Fruit fly (Drosophila melanogaster): Measurements from ENCODE around the gene Yp3.

Gene Yp3

dm6 chrX:13752543-13753046 is 6.8 kb upstream of the Yp3 start (continued):
- no peak for TF ChIP-seq zf30C (GFP tag; optimal IDR thresholded peaks at IDR 0.05)
- TF ChIP-seq Asciz (GFP tag; optimal IDR thresholded peaks at IDR 0.05): no peak
- no peak for TF ChIP-seq CG4282 (GFP tag; optimal IDR thresholded peaks at IDR 0.05)
- no peak for TF ChIP-seq CG12236 (GFP tag; optimal IDR thresholded peaks at IDR 0.05)
- TF ChIP-seq Dek (tag; optimal IDR thresholded peaks at IDR 0.05): no peak
- no peak for TF ChIP-seq CG33557 (GFP tag; optimal IDR thresholded peaks at IDR 0.05)
- TF ChIP-seq CrebB (tag; optimal IDR thresholded peaks at IDR 0.05): no peak
- TF ChIP-seq E2f2 (GFP tag; IDR thresholded peaks at IDR 0.05): no peak
- no peak for TF ChIP-seq CG8089 (GFP tag; optimal IDR thresholded peaks at IDR 0.05)
- no peak for TF ChIP-seq stwl (tag; optimal IDR thresholded peaks at IDR 0.05)
- TF ChIP-seq CG1529 (GFP tag; optimal IDR thresholded peaks at IDR 0.05): no peak
- TF ChIP-seq Bgb (GFP tag; IDR thresholded peaks at IDR 0.05; ENCODE audit: partially characterized antibody): no peak
- no peak for TF ChIP-seq CG17328 (GFP tag; IDR thresholded peaks at IDR 0.05)
- no peak for TF ChIP-seq dmrt99B (tag; optimal IDR thresholded peaks at IDR 0.05)
- TF ChIP-seq az2 (GFP tag; optimal IDR thresholded peaks at IDR 0.05): no peak
- no peak for TF ChIP-seq CG7271 (tag; optimal IDR thresholded peaks at IDR 0.05)
- no peak for TF ChIP-seq Dip3 (GFP tag; optimal IDR thresholded peaks at IDR 0.05)
- no peak for TF ChIP-seq CG2129 (GFP tag; IDR thresholded peaks at IDR 0.05; ENCODE audit: partially characterized antibody)
- TF ChIP-seq usp (GFP tag; optimal IDR thresholded peaks at IDR 0.05): no peak
- no peak for TF ChIP-seq Mad (GFP tag; optimal IDR thresholded peaks at IDR 0.05)
- TF ChIP-seq CG12104 (GFP tag; optimal IDR thresholded peaks at IDR 0.05): no peak
- TF ChIP-seq dm (GFP tag; optimal IDR thresholded peaks at IDR 0.05): no peak
- TF ChIP-seq row (GFP tag; IDR thresholded peaks at IDR 0.05): 0 out of 3 replicates have a peak, but pooled peaks have one; percentile 18
- no peak for TF ChIP-seq org-1 (GFP tag; optimal IDR thresholded peaks at IDR 0.05)
- TF ChIP-seq Fer3 (tag; optimal IDR thresholded peaks at IDR 0.05): no peak
- no peak for TF ChIP-seq disco-r (GFP tag; optimal IDR thresholded peaks at IDR 0.05)
- TF ChIP-seq PHDP (tag; optimal IDR thresholded peaks at IDR 0.05): no peak
- no peak for TF ChIP-seq ato (GFP tag; IDR thresholded peaks at IDR 0.05; ENCODE audit: partially characterized antibody)
- TF ChIP-seq CG12391 (tag; optimal IDR thresholded peaks at IDR 0.05): peak; percentile 10
- TF ChIP-seq CG10543 (GFP tag; optimal IDR thresholded peaks at IDR 0.05): no peak
- no peak for TF ChIP-seq Hr78 (GFP tag; optimal IDR thresholded peaks at IDR 0.05)
- TF ChIP-seq sob (GFP tag; IDR thresholded peaks at IDR 0.05): no peak
- peak; percentile 50 for TF ChIP-seq Med (GFP tag)
- TF ChIP-seq unpg (GFP tag; optimal IDR thresholded peaks at IDR 0.05): no peak
- TF ChIP-seq hkb (optimal IDR thresholded peaks at IDR 0.05): no peak
- 0 out of 2 replicates have a peak, but pooled peaks have one; percentile 11 for TF ChIP-seq hkb (GFP tag; IDR thresholded peaks at IDR 0.05)
- TF ChIP-seq CG18011 (GFP tag; optimal IDR thresholded peaks at IDR 0.05): no peak
- TF ChIP-seq CG11085 (GFP tag; IDR thresholded peaks at IDR 0.05): no peak
- TF ChIP-seq CG2678 (tag; optimal IDR thresholded peaks at IDR 0.05): peak; percentile 14
- no peak for TF ChIP-seq CG17612 (GFP tag; IDR thresholded peaks at IDR 0.05)
- TF ChIP-seq CG4404 (GFP tag; IDR thresholded peaks at IDR 0.05): no peak
- TF ChIP-seq lov (optimal IDR thresholded peaks at IDR 0.05): no peak
- TF ChIP-seq lov (GFP tag; IDR thresholded peaks at IDR 0.05): no peak
- no peak for TF ChIP-seq Hr3 (GFP tag; optimal IDR thresholded peaks at IDR 0.05)
- TF ChIP-seq sens-2 (GFP tag; IDR thresholded peaks at IDR 0.05): no peak
- TF ChIP-seq B-H1 (GFP tag; IDR thresholded peaks at IDR 0.05): no peak
- no peak for TF ChIP-seq CG7556 (GFP tag; optimal IDR thresholded peaks at IDR 0.05)
- TF ChIP-seq Sox100B (GFP tag; optimal IDR thresholded peaks at IDR 0.05): no peak
- TF ChIP-seq jing (GFP tag; optimal IDR thresholded peaks at IDR 0.05): no peak
- TF ChIP-seq tap (tag; optimal IDR thresholded peaks at IDR 0.05): no peak
- TF ChIP-seq sc (optimal IDR thresholded peaks at IDR 0.05): no peak
- no peak for TF ChIP-seq sc (GFP tag; optimal IDR thresholded peaks at IDR 0.05)
